Worm (Caenorhabditis elegans): ENCODE data around the gene mrps-11.

The mrps-11 gene

ce11 chrV:12491070-12491643 is 3.3 kb downstream of the mrps-11 start (continued):
- no peak for TF ChIP-seq hlh-26 (GFP tag; conservative IDR thresholded peaks at IDR 0.05)
- TF ChIP-seq lin-35 (GFP tag; optimal IDR thresholded peaks at IDR 0.05), result peak in 1 of 3 experiments; percentile 22
- no peak for TF ChIP-seq cebp-1 (GFP tag; IDR thresholded peaks at IDR 0.05)
- peak; percentile 62 for TF ChIP-seq cebp-1 (tag; optimal IDR thresholded peaks at IDR 0.05)
- peak; percentile 24 for TF ChIP-seq hrde-1 (tag; optimal IDR thresholded peaks at IDR 0.05; ENCODE audit: borderline replicate concordance)
- TF ChIP-seq Y95B8A.8 (GFP tag; IDR thresholded peaks at IDR 0.05), result no peak

- TF ChIP-seq hmg-1.2 (GFP tag; IDR thresholded peaks at IDR 0.05), result peak; percentile 46; the same call in 1 of the 2 replicates
- TF ChIP-seq madf-6 (GFP tag; IDR thresholded peaks at IDR 0.05), result peak; percentile 19; the same call in 1 of the 2 replicates
- TF ChIP-seq nhr-179 (tag; optimal IDR thresholded peaks at IDR 0.05), result no peak
Measured at ce11 chrV:12488002-12488401, 6.4 kb downstream of the mrps-11 start.

- TF ChIP-seq madf-10 (tag; optimal IDR thresholded peaks at IDR 0.05) (no peak), fkh-3 (tag; optimal IDR thresholded peaks at IDR 0.05) (no peak), hlh-12 (tag; optimal IDR thresholded peaks at IDR 0.05) (no peak), T26A5.8 (tag; optimal IDR thresholded peaks at IDR 0.05) (no peak), ztf-6 (GFP tag; IDR thresholded peaks at IDR 0.05) (no peak), rcor-1 (GFP tag; IDR thresholded peaks at IDR 0.05) (no peak), ZK185.1 (tag; optimal IDR thresholded peaks at IDR 0.05; ENCODE audit: poor library complexity, severe bottlenecking) (no peak), nfya-2 (GFP tag; IDR thresholded peaks at IDR 0.05) (no peak), athp-1 (tag; optimal IDR thresholded peaks at IDR 0.05) (no peak)
Measured at ce11 chrV:12486934-12487333, 7.5 kb downstream of the mrps-11 start, which contains the start of gene inx-11. Gene inx-11, plus strand, starts transcription at chrV:12487234.

ce11 chrV:12484585-12484984 is 9.8 kb downstream of the mrps-11 start, which contains the start of gene srt-39:
Gene srt-39, plus strand, starts transcription at chrV:12484885.
- TF ChIP-seq cebp-1 (GFP tag; IDR thresholded peaks at IDR 0.05) (no peak), cebp-1 (tag; optimal IDR thresholded peaks at IDR 0.05) (peak; percentile 6), hlh-26 (GFP tag; conservative IDR thresholded peaks at IDR 0.05) (no peak)

ce11 chrV:12478990-12479389 is 15.4 kb downstream of the mrps-11 start:
- TF ChIP-seq hlh-26 (GFP tag; conservative IDR thresholded peaks at IDR 0.05) (no peak), hmg-1.2 (GFP tag; IDR thresholded peaks at IDR 0.05) (0 out of 2 replicates have a peak, but pooled peaks have one; percentile 10)

ce11 chrV:12478111-12478510 is 16.3 kb downstream of the mrps-11 start, which contains the start of gene atn-1:
Gene atn-1, plus strand, starts transcription at chrV:12478411.
- TF ChIP-seq lir-1 (GFP tag; conservative IDR thresholded peaks at IDR 0.05), result no peak

ce11 chrV:12477139-12477538 is 17.3 kb downstream of the mrps-11 start:
- TF ChIP-seq sdz-38 (tag; optimal IDR thresholded peaks at IDR 0.05) (no peak), zim-3 (tag; optimal IDR thresholded peaks at IDR 0.05) (peak; percentile 34), chd-7 (tag; optimal IDR thresholded peaks at IDR 0.05) (peak; percentile 26), rpc-1 (optimal IDR thresholded peaks at IDR 0.05) (no peak), rpc-1 (tag; optimal IDR thresholded peaks at IDR 0.05) (no peak), egrh-3 (GFP tag; IDR thresholded peaks at IDR 0.05) (no peak), F39B2.1 (GFP tag; IDR thresholded peaks at IDR 0.05) (no peak), pbrm-1 (GFP tag; IDR thresholded peaks at IDR 0.05) (peak; percentile 38; the same call in 1 of the 2 replicates), unc-130 (GFP tag; optimal IDR thresholded peaks at IDR 0.05) (no peak), mel-28 (tag; optimal IDR thresholded peaks at IDR 0.05; ENCODE audit: borderline replicate concordance) (no peak), Y79H2A.3 (GFP tag; conservative IDR thresholded peaks at IDR 0.05) (no peak), K12H6.12 (tag; optimal IDR thresholded peaks at IDR 0.05) (peak; percentile 9), zfh-2 (GFP tag; conservative IDR thresholded peaks at IDR 0.05) (peak; percentile 92), nhr-179 (tag; optimal IDR thresholded peaks at IDR 0.05) (no peak), D2030.7 (GFP tag; IDR thresholded peaks at IDR 0.05) (no peak), Y53G8AR.9 (GFP tag; conservative IDR thresholded peaks at IDR 0.05) (no peak), nhr-90 (tag; optimal IDR thresholded peaks at IDR 0.05) (peak; percentile 5)
